Worm (Caenorhabditis elegans) whole organism, L4 larva: ENCODE measurements around the gene W09D6.4.
A peak's percentile ranks its signal among the peaks of the same experiment; 100 is the strongest.

ENCODE experiments used
- F44E2.7 ChIP-seq: fragments of 200-800 bp; sonication (Bioruptor generic); IDR thresholded peaks from 2 replicates; pipeline ENCODE4 v2.1.2; 2022; ENCODE audit warnings: missing genetic modification characterization, missing compliant biosample characterization
- R02D3.7 ChIP-seq: fragments of 150-350 bp; sonication (generic microtip); optimal IDR thresholded peaks from 3 replicates; lab custom pipeline; 2014; ENCODE audit warnings: missing biosample characterization, missing genetic modification characterization
- T20F7.1 ChIP-seq: fragments of 200-800 bp; sonication (Bioruptor generic); optimal IDR thresholded peaks from 2 replicates; lab custom pipeline; 2018; ENCODE audit warnings: mild to moderate bottlenecking, missing genetic modification characterization, missing compliant biosample characterization
- Y105C5A.15 ChIP-seq: fragments of 200-800 bp; sonication (Bioruptor generic); IDR thresholded peaks from 2 replicates; pipeline ENCODE4 v1.3.6; 2022; ENCODE audit warnings: missing genetic modification characterization, missing compliant biosample characterization
- ZK546.5 ChIP-seq, 2 experiments: sonication (generic microtip); optimal IDR thresholded peaks; 2 replicates each; lab custom pipeline; 2017; ENCODE audit warnings: missing biosample characterization in 2 of 2, missing genetic modification characterization in 2 of 2
- aha-1 ChIP-seq: fragments of 150-350 bp; peaks from one replicate; lab custom pipeline; 2014; ENCODE audit warnings: missing biosample characterization, missing genetic modification characterization
- attf-4 ChIP-seq: sonication (generic microtip); optimal IDR thresholded peaks from 3 replicates; lab custom pipeline; 2017; ENCODE audit warnings: missing biosample characterization, missing genetic modification characterization
- ceh-28 ChIP-seq: fragments of 150-350 bp; optimal IDR thresholded peaks from 2 replicates; lab custom pipeline; 2014; ENCODE audit warnings: missing biosample characterization, missing genetic modification reagents, missing genetic modification characterization
- ceh-44 ChIP-seq: fragments of 200-800 bp; sonication (Bioruptor generic); IDR thresholded peaks from 2 replicates; pipeline ENCODE4 v1.3.6; 2022; ENCODE audit warnings: missing genetic modification reagents, missing genetic modification characterization, missing compliant biosample characterization
- ceh-82 ChIP-seq: sonication (generic microtip); optimal IDR thresholded peaks from 2 replicates; lab custom pipeline; 2017; ENCODE audit warnings: missing biosample characterization, missing genetic modification characterization
- ces-1 ChIP-seq: fragments of 150-350 bp; sonication (generic microtip); optimal IDR thresholded peaks from 4 replicates; lab custom pipeline; 2014; ENCODE audit warnings: missing biosample characterization, missing genetic modification reagents, missing genetic modification characterization
- cey-2 ChIP-seq: sonication (generic microtip); optimal IDR thresholded peaks from 3 replicates; lab custom pipeline; 2017; ENCODE audit warnings: missing genetic modification characterization, mild to moderate bottlenecking, missing compliant biosample characterization, antibody characterized with exemption, borderline replicate concordance; ENCODE audit not compliant: insufficient read depth
- daf-8 ChIP-seq: fragments of 200-800 bp; sonication (Bioruptor generic); IDR thresholded peaks from 2 replicates; pipeline ENCODE4 v1.3.6; 2022; ENCODE audit warnings: missing genetic modification characterization, missing compliant biosample characterization
- dmd-6 ChIP-seq: fragments of 200-800 bp; sonication (Bioruptor generic); IDR thresholded peaks from 2 replicates; pipeline ENCODE4 v1.3.6; 2022; ENCODE audit warnings: missing genetic modification reagents, missing genetic modification characterization, missing compliant biosample characterization
- dmd-9 ChIP-seq: fragments of 200-800 bp; sonication (Bioruptor generic); IDR thresholded peaks from 2 replicates; pipeline ENCODE4 v1.3.6; 2022; ENCODE audit warnings: missing genetic modification reagents, missing genetic modification characterization, missing compliant biosample characterization
- egl-27 ChIP-seq: sonication (generic microtip); optimal IDR thresholded peaks from 3 replicates; lab custom pipeline; 2017; ENCODE audit warnings: missing biosample characterization, missing genetic modification reagents, missing genetic modification characterization
- gei-8 ChIP-seq: fragments of 200-800 bp; sonication (Bioruptor generic); optimal IDR thresholded peaks from 2 replicates; lab custom pipeline; 2018; ENCODE audit warnings: mild to moderate bottlenecking, missing genetic modification characterization, missing compliant biosample characterization
- hif-1 ChIP-seq, 2 experiments: sonication (generic microtip); optimal IDR thresholded peaks; 2 replicates each; lab custom pipeline; 2016 to 2017; ENCODE audit warnings: missing compliant biosample characterization in 2 of 2, missing genetic modification characterization in 2 of 2, missing genetic modification reagents in 2 of 2, missing genotype in 2 of 2, mild to moderate bottlenecking in 1 of 2
- lim-7 ChIP-seq: fragments of 200-800 bp; sonication (Bioruptor generic); IDR thresholded peaks from 2 replicates; pipeline ENCODE4 v1.3.6; 2022; ENCODE audit warnings: missing genetic modification characterization, missing compliant biosample characterization
- lin-38 ChIP-seq: fragments of 200-800 bp; sonication (Bioruptor generic); IDR thresholded peaks from 2 replicates; pipeline ENCODE4 v1.3.6; 2022; ENCODE audit warnings: missing genetic modification reagents, missing genetic modification characterization, missing compliant biosample characterization
- lin-39 ChIP-seq: fragments of 150-350 bp; optimal IDR thresholded peaks from 2 replicates; lab custom pipeline; 2014; ENCODE audit warnings: missing biosample characterization, missing genetic modification reagents, missing genetic modification characterization
- lir-3 ChIP-seq: sonication (generic microtip); optimal IDR thresholded peaks from 2 replicates; lab custom pipeline; 2016; ENCODE audit warnings: mild to moderate bottlenecking, missing genetic modification characterization, missing compliant biosample characterization
- lsy-2 ChIP-seq, 2 experiments: fragments of 150-350 bp in 1 of 2; sonication (generic microtip) in 1 of 2; optimal IDR thresholded peaks; 2 replicates each; lab custom pipeline; 2014 to 2017; ENCODE audit warnings: missing biosample characterization in 2 of 2, missing genetic modification characterization in 2 of 2
- mdt-29 ChIP-seq: fragments of 200-800 bp; sonication (Bioruptor generic); IDR thresholded peaks from 2 replicates; pipeline ENCODE4 v1.3.6; 2022; ENCODE audit warnings: missing genetic modification reagents, missing genetic modification characterization, missing compliant biosample characterization
- mes-2 ChIP-seq: sonication (generic microtip); optimal IDR thresholded peaks from 2 replicates; lab custom pipeline; 2016; ENCODE audit warnings: missing genotype, mild to moderate bottlenecking, missing genetic modification characterization, missing compliant biosample characterization; ENCODE audit not compliant: poor library complexity, severe bottlenecking
- nhr-102 ChIP-seq: sonication (generic microtip); optimal IDR thresholded peaks from 2 replicates; lab custom pipeline; 2016; ENCODE audit warnings: mild to moderate bottlenecking, missing genetic modification characterization, moderate library complexity, missing compliant biosample characterization
- nhr-237 ChIP-seq: sonication (generic microtip); optimal IDR thresholded peaks from 2 replicates; lab custom pipeline; 2017; ENCODE audit warnings: missing biosample characterization, missing genetic modification characterization
- nhr-76 ChIP-seq: fragments of 150-350 bp; optimal IDR thresholded peaks from 2 replicates; lab custom pipeline; 2014; ENCODE audit warnings: missing biosample characterization, missing genetic modification characterization
- pha-4 ChIP-seq, 2 experiments: fragments of 150-350 bp in 1 of 2; fragments of 200-800 bp in 1 of 2; sonication (Bioruptor generic) in 1 of 2; IDR thresholded peaks in 1 of 2; optimal IDR thresholded peaks in 1 of 2; 2 replicates each; pipeline versions ENCODE4 v1.3.6 to Lab custom; 2014 to 2022; ENCODE audit warnings: missing genetic modification characterization in 2 of 2, missing genetic modification reagents in 2 of 2, missing biosample characterization in 1 of 2, missing compliant biosample characterization in 1 of 2
- saeg-2 ChIP-seq: fragments of 200-800 bp; sonication (Bioruptor generic); IDR thresholded peaks from 2 replicates; pipeline ENCODE4 v1.3.6; 2022; ENCODE audit warnings: missing genetic modification reagents, missing genetic modification characterization, missing compliant biosample characterization
- sdz-12 ChIP-seq: fragments of 200-800 bp; sonication (Bioruptor generic); optimal IDR thresholded peaks from 2 replicates; lab custom pipeline; 2018; ENCODE audit warnings: mild to moderate bottlenecking, missing genetic modification characterization, missing compliant biosample characterization
- snpc-1.2 ChIP-seq: fragments of 200-800 bp; sonication (Bioruptor generic); IDR thresholded peaks from 2 replicates; pipeline ENCODE4 v1.3.6; 2022; ENCODE audit warnings: missing genetic modification reagents, missing genetic modification characterization, missing compliant biosample characterization
- tra-1 ChIP-seq: fragments of 200-800 bp; sonication (Bioruptor generic); IDR thresholded peaks from 2 replicates; pipeline ENCODE4 v1.3.6; 2022; ENCODE audit warnings: missing genetic modification reagents, missing genetic modification characterization, missing compliant biosample characterization
- unc-130 ChIP-seq: sonication (generic microtip); optimal IDR thresholded peaks from 2 replicates; lab custom pipeline; 2016; ENCODE audit warnings: missing genetic modification reagents, missing genetic modification characterization, missing compliant biosample characterization
- unc-62 ChIP-seq, 3 experiments: fragments of 150-350 bp in 1 of 3; sonication (generic microtip); optimal IDR thresholded peaks in 2 of 3; peaks in 1 of 3; 1 replicate in 1 of 3; 2 replicates in 2 of 3; lab custom pipeline; 2014 to 2017; ENCODE audit warnings: missing biosample characterization in 3 of 3, missing genetic modification characterization in 3 of 3, missing genetic modification reagents in 3 of 3, missing genotype in 1 of 3
- vab-7 ChIP-seq: fragments of 200-800 bp; sonication (Bioruptor generic); IDR thresholded peaks from 2 replicates; pipeline ENCODE4 v1.3.6; 2022; ENCODE audit warnings: missing genetic modification reagents, missing genetic modification characterization, missing compliant biosample characterization
- zfp-3 ChIP-seq: fragments of 200-800 bp; sonication (Bioruptor generic); conservative IDR thresholded peaks from 2 replicates; pipeline ENCODE4 v1.3.6; 2022; ENCODE audit warnings: missing genetic modification reagents, missing genetic modification characterization, missing compliant biosample characterization
- ztf-7 ChIP-seq: fragments of 150-350 bp; optimal IDR thresholded peaks from 2 replicates; lab custom pipeline; 2014; ENCODE audit warnings: missing biosample characterization, missing genetic modification characterization

The W09D6.4 gene

DNA sequence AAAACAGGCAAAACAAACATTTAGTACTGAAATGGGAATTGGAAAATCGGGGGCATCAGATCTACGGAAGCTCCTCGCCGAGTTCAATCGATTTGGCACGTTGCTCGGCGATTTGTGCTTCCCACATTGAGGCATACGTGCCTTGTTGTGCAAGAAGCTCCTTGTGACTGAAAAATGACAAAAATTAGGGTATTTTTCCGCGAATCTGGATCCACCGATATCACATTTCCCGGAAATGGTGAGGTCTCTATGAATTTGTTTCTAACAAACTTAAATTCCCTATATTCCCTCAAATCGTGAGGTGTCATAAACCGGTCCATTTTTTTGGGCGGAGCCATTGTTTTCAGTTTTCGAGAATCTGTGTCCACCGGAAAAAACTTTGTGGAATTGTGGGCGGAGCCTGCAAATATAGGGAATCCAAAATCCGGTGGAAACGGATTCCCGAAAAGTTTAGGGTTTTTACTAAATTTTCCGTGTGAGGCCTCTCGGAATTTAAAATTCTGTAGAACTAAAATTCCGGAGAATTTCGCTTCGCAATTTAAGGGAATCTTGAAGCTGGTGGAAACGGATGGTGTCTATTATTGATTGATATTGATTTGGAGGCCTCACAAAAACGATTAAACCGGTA lies 12.2 kb downstream of the W09D6.4 start (continued):
- no peak for TF ChIP-seq T20F7.1 (GFP tag; lab: Kevin White, UChicago)
- TF ChIP-seq mdt-29 (GFP tag; lab: Robert Waterston, UW), result peak; percentile 42; the same call in 1 of the 2 replicates
- no peak for TF ChIP-seq egl-27
- TF ChIP-seq lsy-2 (tag; optimal IDR thresholded peaks at IDR 0.05; lab: Kevin White, UChicago), result no peak
- no peak for TF ChIP-seq unc-62 (GFP tag; optimal IDR thresholded peaks at IDR 0.05 in 1 of 2; lab: Kevin White, UChicago)
- no peak for TF ChIP-seq unc-62 (tag; optimal IDR thresholded peaks at IDR 0.05; lab: Kevin White, UChicago)

DNA sequence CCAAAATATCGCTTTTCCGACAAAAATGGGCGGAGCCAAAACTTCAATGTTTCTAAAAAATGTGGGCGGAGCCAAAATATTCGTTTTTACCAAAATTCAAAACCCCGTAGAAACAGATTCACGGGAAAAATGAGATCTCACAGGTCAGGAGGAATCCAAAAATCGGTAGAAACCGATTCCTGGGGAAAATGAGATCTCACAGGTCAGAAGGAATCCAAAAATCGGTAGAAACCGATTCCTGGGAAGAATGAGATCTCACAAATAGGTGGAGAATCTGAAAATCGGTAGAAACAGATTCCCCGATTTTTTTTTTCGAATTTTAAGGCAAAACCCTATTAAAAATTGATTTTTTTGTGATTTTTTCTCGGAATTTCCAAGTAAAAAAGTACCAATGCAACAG lies 13.9 kb downstream of the W09D6.4 start:
- TF ChIP-seq dmd-9 (GFP tag; lab: Robert Waterston, UW) (0 out of 2 replicates have a peak, but pooled peaks have one; percentile 41), hif-1 (tag; optimal IDR thresholded peaks at IDR 0.05; lab: Kevin White, UChicago) (peak in 1 of 2 experiments; percentile 56), ZK546.5 (tag; optimal IDR thresholded peaks at IDR 0.05; lab: Kevin White, UChicago) (no peak), Y105C5A.15 (no peak), vab-7 (0 out of 2 replicates have a peak, but pooled peaks have one; percentile 16), unc-130 (GFP tag; lab: Kevin White, UChicago) (peak; percentile 82), snpc-1.2 (no peak), F44E2.7 (no peak), lir-3 (no peak), ces-1 (GFP tag; lab: Kevin White, UChicago) (no peak), ceh-44 (GFP tag; lab: Robert Waterston, UW) (no peak; the same call in 1 of the 2 replicates), mes-2 (peak; percentile 91)

DNA sequence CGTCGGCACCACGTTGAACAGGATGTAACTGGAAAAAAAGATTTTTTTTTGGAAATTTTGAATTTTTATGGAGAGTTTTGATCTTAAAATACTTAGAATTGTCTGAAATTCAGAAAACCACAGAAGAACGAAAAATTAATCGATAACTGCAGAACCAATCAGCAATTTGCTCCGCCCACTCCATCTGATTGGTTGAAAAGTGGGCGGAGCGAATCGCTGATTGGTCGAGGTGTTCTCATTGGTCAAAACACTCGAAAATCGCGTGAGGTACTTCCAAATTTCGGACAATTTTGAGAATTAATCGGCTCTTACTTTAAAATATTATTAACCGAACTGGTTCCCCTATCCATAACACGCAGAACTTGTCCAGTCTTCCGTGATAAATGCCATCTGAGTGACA lies 16.1 kb downstream of the W09D6.4 start:
- TF ChIP-seq nhr-237 (tag; lab: Kevin White, UChicago), result no peak
- no peak for TF ChIP-seq sdz-12 (GFP tag; lab: Kevin White, UChicago)
- no peak for TF ChIP-seq cey-2 (tag; lab: Kevin White, UChicago)
- TF ChIP-seq aha-1, result no peak
- TF ChIP-seq gei-8 (GFP tag; lab: Kevin White, UChicago), result no peak
- TF ChIP-seq ceh-82 (tag; lab: Kevin White, UChicago), result no peak
- TF ChIP-seq vab-7, result no peak
- TF ChIP-seq R02D3.7 (tag; lab: Kevin White, UChicago), result no peak
- TF ChIP-seq pha-4 (GFP tag; IDR thresholded peaks at IDR 0.05; lab: Robert Waterston, UW), result no peak
- no peak for TF ChIP-seq pha-4 (tag; optimal IDR thresholded peaks at IDR 0.05; lab: Kevin White, UChicago)

DNA sequence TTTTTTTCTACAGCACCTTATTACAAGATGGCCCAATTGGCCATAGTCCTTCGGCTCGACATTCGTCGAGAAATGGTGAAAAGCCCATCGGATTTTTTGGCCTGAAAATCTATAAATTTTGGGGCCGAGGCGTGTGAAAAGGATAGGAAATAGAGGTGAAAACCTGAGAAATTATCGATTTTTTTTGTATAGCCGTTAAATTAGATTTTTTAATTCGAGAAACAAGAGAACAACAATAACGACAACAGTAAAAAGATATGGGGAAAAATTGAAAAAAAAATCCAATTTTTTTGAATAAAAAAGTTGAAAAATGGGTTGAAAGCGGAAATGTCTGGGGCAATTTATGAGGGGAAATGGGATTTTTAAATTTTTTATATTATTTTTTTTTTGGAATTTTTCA lies 20.3 kb downstream of the W09D6.4 start, which contains the start of gene hmt-1:
Gene hmt-1, minus strand, starts transcription at position 101 of the 400 bp plus-strand sequence.
- TF ChIP-seq saeg-2, result no peak
- TF ChIP-seq attf-4 (tag; lab: Kevin White, UChicago), result no peak
- no peak for TF ChIP-seq ztf-7
- no peak for TF ChIP-seq lin-38 (GFP tag; lab: Robert Waterston, UW)
- TF ChIP-seq daf-8 (GFP tag; lab: Robert Waterston, UW), result no peak

DNA sequence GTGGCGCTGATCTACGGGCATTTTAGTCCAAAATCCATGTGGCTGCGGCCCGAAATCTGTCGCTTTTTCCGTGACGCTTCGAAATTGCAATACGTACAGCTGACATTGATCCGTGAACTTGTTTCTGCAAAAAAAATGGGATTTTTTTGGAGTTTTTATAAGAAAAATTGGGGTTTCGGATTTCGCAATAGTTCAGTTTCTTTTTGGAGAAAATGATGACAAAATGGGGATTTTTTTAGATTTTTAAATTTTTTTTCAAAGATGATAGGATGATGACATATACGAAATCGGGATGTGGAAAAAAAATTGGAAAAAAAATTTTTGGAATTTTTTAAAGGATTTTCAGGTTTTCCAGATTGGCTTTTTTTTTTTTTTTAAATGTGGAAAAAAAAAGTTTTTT lies 21.7 kb downstream of the W09D6.4 start:
- TF ChIP-seq nhr-76 (tag; lab: Kevin White, UChicago) (no peak), tra-1 (GFP tag; lab: Robert Waterston, UW) (no peak), vab-7 (no peak), lin-39 (tag; lab: Kevin White, UChicago) (no peak), ceh-28 (tag; lab: Kevin White, UChicago) (no peak), lim-7 (GFP tag; lab: Robert Waterston, UW) (no peak), nhr-102 (no peak), zfp-3 (no peak), dmd-6 (GFP tag; lab: Robert Waterston, UW) (no peak; the same call in 1 of the 2 replicates)
